Fruit fly (Drosophila melanogaster) whole organism, embryonic: ENCODE data around the gene Kr-h1.

Experiments used
- CG10979 ChIP-seq: fragments of 200-800 bp; sonication (Bioruptor generic); optimal IDR thresholded peaks from 2 replicates; lab custom pipeline; 2018; ENCODE audit warnings: missing biosample characterization, mild to moderate bottlenecking, missing genetic modification characterization, moderate library complexity
- CG12744 ChIP-seq: fragments of 200-800 bp; sonication (Bioruptor generic); optimal IDR thresholded peaks from 2 replicates; lab custom pipeline; 2016; ENCODE audit warnings: missing biosample characterization, missing genetic modification characterization
- CG13624 ChIP-seq: fragments of 200-800 bp; sonication (Bioruptor generic); optimal IDR thresholded peaks from 2 replicates; lab custom pipeline; 2016; ENCODE audit warnings: missing biosample characterization, missing genetic modification characterization
- CG31365 ChIP-seq: fragments of 200-800 bp; sonication (Bioruptor generic); optimal IDR thresholded peaks from 2 replicates; lab custom pipeline; 2018; ENCODE audit warnings: missing biosample characterization, mild to moderate bottlenecking, missing genetic modification characterization
- Fer1 ChIP-seq: fragments of 200-800 bp; sonication (Bioruptor generic); optimal IDR thresholded peaks from 2 replicates; lab custom pipeline; 2017; ENCODE audit warnings: missing biosample characterization, mild to moderate bottlenecking, missing genetic modification characterization
- Nf-YA ChIP-seq: fragments of 200-800 bp; sonication (Bioruptor generic); IDR thresholded peaks from 2 replicates; pipeline ENCODE4 v1.3.6; 2022; ENCODE audit warnings: missing biosample characterization, missing genetic modification characterization
- bowl ChIP-seq: fragments of 200-800 bp; sonication (Bioruptor generic); IDR thresholded peaks from 2 replicates; pipeline ENCODE4 v1.3.6; 2022; ENCODE audit warnings: missing biosample characterization, missing genetic modification characterization
- da ChIP-seq: fragments of 200-800 bp; sonication (Bioruptor generic); optimal IDR thresholded peaks from 2 replicates; lab custom pipeline; 2016; ENCODE audit warnings: missing biosample characterization, missing genetic modification characterization
- dimm ChIP-seq: fragments of 200-800 bp; sonication (Bioruptor generic); IDR thresholded peaks from 2 replicates; pipeline ENCODE4 v1.3.6; 2022; ENCODE audit warnings: missing biosample characterization, missing genetic modification characterization
- gfzf ChIP-seq: fragments of 200-800 bp; sonication (Bioruptor generic); optimal IDR thresholded peaks from 2 replicates; lab custom pipeline; 2016; ENCODE audit warnings: missing biosample characterization, mild to moderate bottlenecking, missing genetic modification characterization, moderate library complexity
- ken ChIP-seq: fragments of 200-800 bp; sonication (Bioruptor generic); IDR thresholded peaks from 3 replicates; pipeline ENCODE4 v1.3.6; 2022; ENCODE audit warnings: missing biosample characterization, missing genetic modification characterization
- oc ChIP-seq: fragments of 200-800 bp; sonication (Bioruptor generic); optimal IDR thresholded peaks from 2 replicates; lab custom pipeline; 2018; ENCODE audit warnings: missing biosample characterization, mild to moderate bottlenecking, missing genetic modification characterization, moderate library complexity
- p53 ChIP-seq: fragments of 200-800 bp; sonication (Bioruptor generic); optimal IDR thresholded peaks from 2 replicates; lab custom pipeline; 2016; ENCODE audit warnings: missing biosample characterization, missing genetic modification characterization
- sna ChIP-seq: fragments of 200-800 bp; sonication (Bioruptor generic); IDR thresholded peaks from 2 replicates; pipeline ENCODE4 v1.3.6; 2022; ENCODE audit warnings: missing biosample characterization, missing genetic modification characterization; ENCODE audit not compliant: partially characterized antibody
- sr ChIP-seq: fragments of 200-800 bp; sonication (Bioruptor generic); IDR thresholded peaks from 3 replicates; pipeline ENCODE4 v1.3.6; 2022; ENCODE audit warnings: missing biosample characterization, missing genetic modification characterization

Gene Kr-h1

dm6 chr2L:6139082-6139481 lies 56.7 kb downstream of the Kr-h1 start, which contains the start of gene CG13991:
Gene CG13991 (plus strand): TSS chr2L:6139382.
- no peak for TF ChIP-seq CG12744 (GFP tag; lab: Kevin White, UChicago)
- no peak for TF ChIP-seq Nf-YA (GFP tag; lab: Robert Waterston, UW)
- no peak for TF ChIP-seq oc (tag; lab: Kevin White, UChicago)
- no peak for TF ChIP-seq p53 (GFP tag; lab: Kevin White, UChicago)
- TF ChIP-seq CG10979 = no peak
- no peak for TF ChIP-seq gfzf
- TF ChIP-seq CG31365 = no peak
- TF ChIP-seq CG13624 = no peak
- no peak for TF ChIP-seq da (GFP tag; lab: Kevin White, UChicago)
- TF ChIP-seq sr (GFP tag; lab: Robert Waterston, UW) = no peak
- no peak for TF ChIP-seq dimm (GFP tag; lab: Robert Waterston, UW)
- TF ChIP-seq bowl (GFP tag; lab: Robert Waterston, UW) = no peak
- no peak for TF ChIP-seq Fer1 (GFP tag; lab: Kevin White, UChicago)
- no peak for TF ChIP-seq sna (GFP tag; lab: Robert Waterston, UW)
- TF ChIP-seq ken = no peak
